Worm (Caenorhabditis elegans) whole organism, mixed stage, embryonic: ENCODE measurements around the gene msp-49.

Experiments
- ceh-43 ChIP-seq: fragments of 200-800 bp; sonication (Bioruptor generic); optimal IDR thresholded peaks from 2 replicates; lab custom pipeline; 2018; ENCODE audit warnings: mild to moderate bottlenecking, missing genetic modification characterization, moderate library complexity, missing compliant biosample characterization
- elt-3 ChIP-seq: fragments of 150-350 bp; optimal IDR thresholded peaks from 2 replicates; lab custom pipeline; 2014; ENCODE audit warnings: missing biosample characterization, missing genetic modification characterization
- lin-13 ChIP-seq: fragments of 150-350 bp; optimal IDR thresholded peaks from 2 replicates; lab custom pipeline; 2014; ENCODE audit warnings: missing biosample characterization, missing genetic modification characterization
- mab-5 ChIP-seq: fragments of 150-350 bp; optimal IDR thresholded peaks from 2 replicates; lab custom pipeline; 2014; ENCODE audit warnings: missing biosample characterization, missing genetic modification characterization
- nhr-28 ChIP-seq: fragments of 150-350 bp; optimal IDR thresholded peaks from 2 replicates; lab custom pipeline; 2014; ENCODE audit warnings: missing biosample characterization, missing genetic modification characterization
- nhr-76 ChIP-seq: sonication (generic microtip); optimal IDR thresholded peaks from 2 replicates; lab custom pipeline; 2017; ENCODE audit warnings: missing biosample characterization, missing genetic modification characterization
- snpc-4 ChIP-seq: fragments of 150-350 bp; optimal IDR thresholded peaks from 2 replicates; lab custom pipeline; 2014; ENCODE audit warnings: missing biosample characterization, missing genetic modification characterization
- sptf-1 ChIP-seq: sonication (generic microtip); optimal IDR thresholded peaks from 2 replicates; lab custom pipeline; 2017; ENCODE audit warnings: mild to moderate bottlenecking, missing genetic modification characterization, moderate library complexity, missing compliant biosample characterization
- unc-62 ChIP-seq: fragments of 150-350 bp; optimal IDR thresholded peaks from 2 replicates; lab custom pipeline; 2014; ENCODE audit warnings: missing biosample characterization, missing genetic modification reagents, missing genetic modification characterization

ce11 chrII:5227768-5228167, 33.6 kb downstream of the msp-49 start:
- TF ChIP-seq lin-13 (tag; lab: Kevin White, UChicago) (no peak), mab-5 (no peak), elt-3 (tag; lab: Kevin White, UChicago) (no peak), sptf-1 (tag; lab: Kevin White, UChicago) (peak; percentile 47), ceh-43 (no peak), snpc-4 (tag; lab: Kevin White, UChicago) (no peak), nhr-76 (no peak), unc-62 (GFP tag; lab: Kevin White, UChicago) (peak; percentile 37), nhr-28 (tag; lab: Kevin White, UChicago) (no peak)
